Worm (Caenorhabditis elegans): Measurements from ENCODE around the gene pqn-74.
A peak's percentile ranks its signal among the peaks of the same experiment; 100 is the strongest.

- TF ChIP-seq lin-13 (tag; optimal IDR thresholded peaks at IDR 0.05) = no peak
- TF ChIP-seq ceh-39 (tag; optimal IDR thresholded peaks at IDR 0.05) = peak; percentile 61
- TF ChIP-seq sem-2 (GFP tag; optimal IDR thresholded peaks at IDR 0.05) = no peak
- TF ChIP-seq elt-3 (tag; optimal IDR thresholded peaks at IDR 0.05) = no peak
- no peak for TF ChIP-seq nhr-76 (tag; optimal IDR thresholded peaks at IDR 0.05)
- TF ChIP-seq unc-62 (GFP tag; optimal IDR thresholded peaks at IDR 0.05) = no peak
- no peak for TF ChIP-seq nhr-12 (tag; optimal IDR thresholded peaks at IDR 0.05)
Measured at ce11 chrIV:13297746-13298145, 33.5 kb downstream of the pqn-74 start, which contains the start of the genes Y67H2A.2 and micu-1.

Measured in whole organism, mixed stage, embryonic.